Worm (Caenorhabditis elegans): Measurements from ENCODE around the gene ora-1.

ora-1 gene

DNA sequence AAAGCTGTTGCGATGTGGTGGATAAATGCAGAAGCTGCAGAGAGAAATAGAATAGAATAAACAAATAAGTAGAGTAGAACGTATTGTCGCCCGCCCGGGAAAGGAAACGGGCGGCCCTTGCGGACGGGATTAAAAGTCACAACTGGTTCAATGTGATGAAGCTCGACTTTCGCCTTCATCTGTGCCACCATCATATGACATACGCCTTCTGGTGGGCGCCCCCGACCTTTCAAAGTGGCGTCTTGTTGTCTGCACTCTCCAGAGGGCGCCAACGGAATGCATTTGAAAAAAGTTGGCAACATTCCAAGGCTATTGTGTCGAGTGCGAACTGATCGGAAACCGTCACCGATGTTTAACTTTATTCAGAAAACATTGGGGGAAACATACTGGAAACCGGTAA is 34.4 kb upstream of the ora-1 start:
- peak; percentile 33 for TF ChIP-seq nfya-1 (tag; optimal IDR thresholded peaks at IDR 0.05; ENCODE audit: insufficient read depth)
- peak; percentile 76 for TF ChIP-seq nhr-25 (tag; optimal IDR thresholded peaks at IDR 0.05)
- peak; percentile 19 for TF ChIP-seq lin-39 (tag; optimal IDR thresholded peaks at IDR 0.05)
- no peak for TF ChIP-seq ztf-11 (tag; optimal IDR thresholded peaks at IDR 0.05)
- peak; percentile 9 for TF ChIP-seq nhr-23 (tag; optimal IDR thresholded peaks at IDR 0.05)

DNA sequence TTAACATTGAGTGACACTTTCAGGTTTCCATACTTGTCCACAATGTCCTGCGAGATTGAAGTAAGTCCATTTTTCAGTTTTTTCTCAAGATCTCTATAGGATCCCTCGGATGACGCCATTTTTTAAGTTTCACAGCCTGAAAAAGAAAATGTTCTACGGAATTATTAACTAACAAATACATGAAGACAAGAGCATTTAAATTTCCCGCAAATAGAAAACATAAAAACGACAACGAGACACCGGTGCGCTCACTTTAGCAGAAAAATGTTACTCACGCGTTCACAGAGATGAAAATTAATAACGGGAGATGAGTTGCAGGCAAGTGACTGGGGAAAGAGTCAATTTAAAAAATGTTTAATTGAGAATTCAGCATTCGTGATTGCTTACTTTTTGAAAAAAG is 31.2 kb upstream of the ora-1 start, which contains the start of gene czw-1:
Gene czw-1, minus strand, starts transcription at position 369 of the 400 bp plus-strand sequence.
- TF ChIP-seq ZK546.5 (tag; optimal IDR thresholded peaks at IDR 0.05) (no peak), lin-15B (tag; optimal IDR thresholded peaks at IDR 0.05) (no peak), jun-1 (tag; optimal IDR thresholded peaks at IDR 0.05) (no peak), ztf-11 (tag; optimal IDR thresholded peaks at IDR 0.05) (no peak), egl-5 (tag; optimal IDR thresholded peaks at IDR 0.05) (no peak), elt-1 (tag; optimal IDR thresholded peaks at IDR 0.05) (no peak), zag-1 (tag; optimal IDR thresholded peaks at IDR 0.05) (no peak), sea-2 (GFP tag; optimal IDR thresholded peaks at IDR 0.05) (no peak)

DNA sequence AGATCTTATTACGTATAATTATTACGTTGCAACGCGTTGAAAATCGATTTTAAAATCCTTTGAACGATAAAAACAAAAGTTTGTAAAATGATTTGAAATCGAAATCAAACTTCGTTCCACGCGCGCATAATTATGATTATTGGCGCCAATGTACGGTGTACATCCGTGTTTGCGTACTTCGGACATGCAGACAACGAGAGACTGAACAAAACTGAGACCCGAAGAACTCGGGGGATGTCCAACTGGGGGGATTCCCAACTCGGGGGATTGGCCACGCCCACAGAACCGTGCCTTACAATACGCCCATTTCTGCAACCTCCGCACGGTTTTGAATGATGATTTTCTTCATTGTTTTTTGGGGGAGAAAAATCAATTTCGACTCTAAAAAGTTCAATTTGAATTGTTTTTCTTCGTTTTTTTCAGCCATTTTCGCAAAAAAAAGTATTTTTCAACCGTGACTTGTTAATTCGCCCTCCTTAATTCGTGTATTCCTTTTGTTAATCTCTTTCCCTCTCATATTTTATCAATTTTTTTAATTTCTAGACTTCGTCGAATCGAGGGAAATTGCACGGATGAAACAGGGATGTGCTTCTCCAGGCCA is 30.7 kb upstream of the ora-1 start, which contains the start of gene F20D12.12:
Gene F20D12.12, plus strand, starts transcription at position 542 of the 601 bp plus-strand sequence.
- TF ChIP-seq lsy-12 (tag; optimal IDR thresholded peaks at IDR 0.05): peak; percentile 57
- TF ChIP-seq nhr-43 (tag; optimal IDR thresholded peaks at IDR 0.05; ENCODE audit: poor library complexity, severe bottlenecking): peak; percentile 7
- peak; percentile 67 for TF ChIP-seq nhr-23 (tag; optimal IDR thresholded peaks at IDR 0.05)
- TF ChIP-seq snpc-4 (tag; optimal IDR thresholded peaks at IDR 0.05): peak; percentile 19
- TF ChIP-seq lin-39 (tag; optimal IDR thresholded peaks at IDR 0.05): peak; percentile 66
- TF ChIP-seq hmg-11 (tag; optimal IDR thresholded peaks at IDR 0.05): peak; percentile 56
- peak; percentile 85 for TF ChIP-seq nfya-1 (tag; optimal IDR thresholded peaks at IDR 0.05; ENCODE audit: insufficient read depth)
- TF ChIP-seq elt-2 (tag; optimal IDR thresholded peaks at IDR 0.05): peak; percentile 52
- peak; percentile 66 for TF ChIP-seq pha-4 (tag; optimal IDR thresholded peaks at IDR 0.05)
- TF ChIP-seq lin-15B (tag; optimal IDR thresholded peaks at IDR 0.05): peak; percentile 69

DNA sequence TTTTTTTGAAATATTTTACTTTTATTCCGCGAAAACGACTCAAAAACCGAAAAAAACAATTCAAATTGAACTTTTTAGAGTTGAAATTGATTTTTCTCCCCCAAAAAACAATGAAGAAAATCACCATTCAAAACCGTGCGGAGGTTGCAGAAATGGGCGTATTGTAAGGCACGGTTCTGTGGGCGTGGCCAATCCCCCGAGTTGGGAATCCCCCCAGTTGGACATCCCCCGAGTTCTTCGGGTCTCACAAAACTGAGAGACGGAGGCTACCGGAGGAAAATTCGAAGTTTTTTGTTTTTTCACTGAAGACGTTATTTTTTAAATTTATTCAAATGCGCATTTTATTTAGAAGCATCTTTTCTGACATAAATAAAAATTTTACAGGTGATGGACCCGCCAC is 29.4 kb upstream of the ora-1 start, which contains the start of gene mcm-3AP:
Gene mcm-3AP, plus strand, starts transcription at position 383 of the 400 bp plus-strand sequence.
- TF ChIP-seq nfya-1 (tag; optimal IDR thresholded peaks at IDR 0.05; ENCODE audit: insufficient read depth) (peak; percentile 58), elt-2 (tag; optimal IDR thresholded peaks at IDR 0.05) (peak; percentile 26), hmg-11 (tag; optimal IDR thresholded peaks at IDR 0.05) (peak; percentile 13)

DNA sequence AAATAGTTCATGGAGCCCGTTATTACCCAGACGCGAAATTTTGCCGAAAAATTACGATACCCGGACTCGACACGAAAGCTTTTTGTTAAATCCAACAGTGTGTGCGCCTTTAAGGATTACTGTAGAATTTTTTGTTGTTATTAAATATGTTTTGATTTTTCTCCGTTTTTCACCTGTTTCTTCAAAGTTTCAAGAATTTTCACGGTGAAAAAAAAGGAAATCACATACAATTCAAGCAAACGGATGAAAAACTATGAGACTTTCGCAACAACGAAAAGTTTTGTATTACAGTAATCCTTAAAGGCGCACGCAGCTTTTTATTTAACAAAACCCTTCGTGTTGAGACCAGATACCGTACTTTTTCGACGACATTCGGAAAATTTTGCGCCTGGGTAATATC is 23.7 kb upstream of the ora-1 start:
- TF ChIP-seq ztf-4 (tag; optimal IDR thresholded peaks at IDR 0.05) (no peak), hmg-11 (tag; optimal IDR thresholded peaks at IDR 0.05) (no peak), pqm-1 (tag; optimal IDR thresholded peaks at IDR 0.05) (no peak), unc-39 (tag; optimal IDR thresholded peaks at IDR 0.05) (no peak), fkh-10 (GFP tag; optimal IDR thresholded peaks at IDR 0.05) (no peak), lin-15B (tag; optimal IDR thresholded peaks at IDR 0.05) (no peak), lsy-12 (tag; optimal IDR thresholded peaks at IDR 0.05) (no peak), daf-12 (tag; optimal IDR thresholded peaks at IDR 0.05) (no peak), ceh-16 (tag; optimal IDR thresholded peaks at IDR 0.05) (no peak), ztf-11 (tag; optimal IDR thresholded peaks at IDR 0.05) (no peak), egl-27 (tag; optimal IDR thresholded peaks at IDR 0.05) (no peak), unc-62 (GFP tag; optimal IDR thresholded peaks at IDR 0.05) (no peak), nfya-1 (tag; optimal IDR thresholded peaks at IDR 0.05; ENCODE audit: insufficient read depth) (no peak), nhr-67 (tag; optimal IDR thresholded peaks at IDR 0.05) (no peak), ama-1 (optimal IDR thresholded peaks at IDR 0.05) (no peak), nhr-25 (tag; optimal IDR thresholded peaks at IDR 0.05) (no peak), fos-1 (tag; optimal IDR thresholded peaks at IDR 0.05) (no peak), aly-2 (tag; optimal IDR thresholded peaks at IDR 0.05) (no peak)

DNA sequence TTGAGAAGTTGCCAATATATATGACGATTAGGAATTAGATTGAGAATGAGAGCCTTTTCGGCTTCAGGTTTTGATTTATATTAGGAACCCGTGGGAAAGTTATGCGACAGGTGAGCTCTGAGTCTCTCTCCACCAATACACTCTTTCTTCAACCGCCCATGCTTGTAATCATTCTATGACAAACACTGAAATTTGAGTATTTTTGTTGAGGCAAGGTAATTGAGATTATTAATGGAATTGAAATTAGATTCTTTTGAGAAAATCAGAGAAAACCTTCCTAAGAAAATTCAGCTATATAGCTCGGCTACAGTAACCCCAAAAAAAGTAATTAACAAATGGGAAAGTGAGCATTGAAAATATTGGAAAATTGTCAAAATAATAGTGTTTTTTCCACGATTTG is 21.8 kb upstream of the ora-1 start, which contains the start of gene ceh-19:
Gene ceh-19, minus strand, starts transcription at position 101 of the 400 bp plus-strand sequence.
- TF ChIP-seq fkh-10 (GFP tag; optimal IDR thresholded peaks at IDR 0.05) (no peak), nfya-1 (tag; optimal IDR thresholded peaks at IDR 0.05; ENCODE audit: insufficient read depth) (no peak), R02D3.7 (tag; optimal IDR thresholded peaks at IDR 0.05) (no peak), elt-3 (tag; optimal IDR thresholded peaks at IDR 0.05) (no peak), snpc-4 (tag; optimal IDR thresholded peaks at IDR 0.05) (no peak), nhr-237 (tag; optimal IDR thresholded peaks at IDR 0.05) (no peak), fos-1 (tag; optimal IDR thresholded peaks at IDR 0.05) (no peak), ceh-9 (tag; optimal IDR thresholded peaks at IDR 0.05) (no peak), daf-12 (tag; optimal IDR thresholded peaks at IDR 0.05) (no peak), egl-5 (tag; optimal IDR thresholded peaks at IDR 0.05) (no peak)
